Worm (Caenorhabditis elegans) whole organism, midembryonic: ENCODE measurements around the gene Y22D7AL.10.

Experiments
- T22C8.4 ChIP-seq: fragments of 200-800 bp; sonication (Bioruptor generic); IDR thresholded peaks from 2 replicates; pipeline ENCODE4 v1.3.6; 2022; ENCODE audit warnings: missing genetic modification characterization, missing compliant biosample characterization
- cog-1 ChIP-seq: sonication (generic microtip); optimal IDR thresholded peaks from 2 replicates; lab custom pipeline; 2016; ENCODE audit warnings: missing genetic modification characterization, missing compliant biosample characterization
- flt-1 ChIP-seq: fragments of 200-800 bp; sonication (Bioruptor generic); IDR thresholded peaks from 2 replicates; pipeline ENCODE4 v1.3.6; 2022; ENCODE audit warnings: missing genetic modification characterization, missing compliant biosample characterization
- klf-2 ChIP-seq: fragments of 200-800 bp; sonication (Bioruptor generic); conservative IDR thresholded peaks from 2 replicates; pipeline ENCODE4 v1.3.6; 2022; ENCODE audit warnings: missing genetic modification reagents, missing genetic modification characterization, missing compliant biosample characterization
- med-1 ChIP-seq: sonication (generic microtip); optimal IDR thresholded peaks from 2 replicates; lab custom pipeline; 2017; ENCODE audit warnings: missing genetic modification characterization, mild to moderate bottlenecking, missing compliant biosample characterization, antibody characterized with exemption, missing genetic modification reagents; ENCODE audit not compliant: insufficient read depth
- ref-1 ChIP-seq: fragments of 200-800 bp; sonication (Bioruptor generic); conservative IDR thresholded peaks from 2 replicates; pipeline ENCODE4 v1.3.6; 2022; ENCODE audit warnings: missing genetic modification reagents, missing genetic modification characterization, missing compliant biosample characterization
- tab-1 ChIP-seq: fragments of 200-800 bp; sonication (Bioruptor generic); IDR thresholded peaks from 2 replicates; pipeline ENCODE4 v1.3.6; 2022; ENCODE audit warnings: missing genetic modification characterization, missing compliant biosample characterization
- ztf-23 ChIP-seq: fragments of 200-800 bp; sonication (Bioruptor generic); IDR thresholded peaks from 2 replicates; pipeline ENCODE4 v1.3.6; 2022; ENCODE audit warnings: missing genetic modification reagents, missing genetic modification characterization, missing compliant biosample characterization
- ztf-29 ChIP-seq: fragments of 200-800 bp; sonication (Bioruptor generic); IDR thresholded peaks from 2 replicates; pipeline ENCODE4 v1.3.6; 2022; ENCODE audit warnings: missing genetic modification reagents, missing genetic modification characterization, missing compliant biosample characterization

Y22D7AL.10 gene

DNA sequence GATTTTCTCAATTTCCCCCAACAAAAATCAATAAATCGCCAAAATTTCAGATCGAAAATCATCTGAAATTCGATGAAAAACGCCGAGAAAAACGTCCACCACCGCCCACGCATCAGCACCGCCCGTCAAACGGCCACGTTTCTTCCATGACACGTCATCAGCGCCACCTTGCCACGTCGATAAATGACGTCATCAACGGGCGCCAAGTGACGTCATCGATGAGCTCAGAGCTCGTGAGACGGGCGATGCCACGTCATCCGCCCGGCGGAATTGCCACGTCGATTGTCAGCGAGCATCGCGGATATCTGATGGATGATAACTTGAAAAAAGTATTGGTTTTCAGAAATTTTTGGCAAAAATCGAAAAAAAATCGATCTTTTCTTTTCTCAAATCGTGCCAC, 39.7 kb downstream of the Y22D7AL.10 start:
- no peak for TF ChIP-seq ztf-29 (GFP tag; lab: Robert Waterston, UW)
- TF ChIP-seq ref-1: no peak
- TF ChIP-seq cog-1 (tag; lab: Kevin White, UChicago): no peak
- no peak for TF ChIP-seq klf-2 (GFP tag; lab: Robert Waterston, UW)
- TF ChIP-seq tab-1 (GFP tag; lab: Robert Waterston, UW): no peak
- TF ChIP-seq T22C8.4 (GFP tag; lab: Robert Waterston, UW): no peak
- TF ChIP-seq flt-1 (GFP tag; lab: Robert Waterston, UW): no peak
- TF ChIP-seq ztf-23 (GFP tag; lab: Robert Waterston, UW): no peak
- TF ChIP-seq med-1: no peak

- TF ChIP-seq ztf-29 (GFP tag; lab: Robert Waterston, UW): no peak
- peak; percentile 77 for TF ChIP-seq T22C8.4 (GFP tag; lab: Robert Waterston, UW)
- TF ChIP-seq tab-1 (GFP tag; lab: Robert Waterston, UW): no peak
- TF ChIP-seq cog-1 (tag; lab: Kevin White, UChicago): no peak
- no peak for TF ChIP-seq flt-1 (GFP tag; lab: Robert Waterston, UW)
Observed at ce11 chrIII:1578566-1578965, 40.2 kb downstream of the Y22D7AL.10 start.

ce11 chrIII:1576451-1576850, 42.3 kb downstream of the Y22D7AL.10 start, which contains the start of gene Y22D7AL.7:
Gene Y22D7AL.7 (plus strand): TSS chrIII:1576751.
- TF ChIP-seq klf-2 (GFP tag; lab: Robert Waterston, UW): no peak
- no peak for TF ChIP-seq med-1
- no peak for TF ChIP-seq tab-1 (GFP tag; lab: Robert Waterston, UW)
- no peak for TF ChIP-seq T22C8.4 (GFP tag; lab: Robert Waterston, UW)
- TF ChIP-seq ref-1: no peak
- TF ChIP-seq ztf-29 (GFP tag; lab: Robert Waterston, UW): no peak
- no peak for TF ChIP-seq ztf-23 (GFP tag; lab: Robert Waterston, UW)
- no peak for TF ChIP-seq cog-1 (tag; lab: Kevin White, UChicago)
- TF ChIP-seq flt-1 (GFP tag; lab: Robert Waterston, UW): no peak

DNA sequence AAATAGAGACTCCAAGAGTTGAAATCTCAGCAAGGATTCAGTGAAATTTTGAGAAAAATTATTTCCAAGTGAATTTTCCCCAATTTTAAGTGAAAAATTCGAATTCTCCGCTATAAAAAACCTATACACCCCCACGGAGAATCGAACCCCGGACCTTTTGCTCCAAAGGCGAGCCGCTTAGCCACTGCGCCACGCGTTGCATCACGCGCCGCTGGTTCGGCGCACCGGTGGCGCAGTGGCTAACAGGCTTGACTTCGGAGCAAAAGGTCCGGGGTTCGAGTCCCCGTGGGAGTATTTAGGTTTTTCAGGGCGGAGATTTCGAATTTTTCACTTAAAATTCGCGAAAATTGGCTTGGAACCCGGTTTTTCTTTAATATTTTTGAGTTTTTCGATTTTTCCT, 43.1 kb downstream of the Y22D7AL.10 start:
- TF ChIP-seq ref-1 (no peak), med-1 (no peak), tab-1 (GFP tag; lab: Robert Waterston, UW) (no peak), ztf-29 (GFP tag; lab: Robert Waterston, UW) (no peak), ztf-23 (GFP tag; lab: Robert Waterston, UW) (no peak), cog-1 (tag; lab: Kevin White, UChicago) (no peak), klf-2 (GFP tag; lab: Robert Waterston, UW) (no peak), flt-1 (GFP tag; lab: Robert Waterston, UW) (no peak), T22C8.4 (GFP tag; lab: Robert Waterston, UW) (no peak)

ce11 chrIII:1570006-1570405, 48.7 kb downstream of the Y22D7AL.10 start, which contains the start of gene rep-1:
Gene rep-1 (plus strand): TSS chrIII:1570306.
- TF ChIP-seq T22C8.4 (GFP tag; lab: Robert Waterston, UW) (no peak), flt-1 (GFP tag; lab: Robert Waterston, UW) (no peak), klf-2 (GFP tag; lab: Robert Waterston, UW) (no peak), ztf-23 (GFP tag; lab: Robert Waterston, UW) (no peak), med-1 (no peak), cog-1 (tag; lab: Kevin White, UChicago) (no peak), ref-1 (no peak), ztf-29 (GFP tag; lab: Robert Waterston, UW) (no peak), tab-1 (GFP tag; lab: Robert Waterston, UW) (no peak)
